Worm (Caenorhabditis elegans): ENCODE data around the gene T22C8.6.
A peak's percentile ranks its signal among the peaks of the same experiment; 100 is the strongest.

T22C8.6 gene

ce11 chrII:8589227-8589626 lies 40.9 kb downstream of the T22C8.6 start (continued):
- TF ChIP-seq lin-11 (tag; optimal IDR thresholded peaks at IDR 0.05) (no peak), zag-1 (tag; optimal IDR thresholded peaks at IDR 0.05) (peak; percentile 40), ztf-4 (tag; optimal IDR thresholded peaks at IDR 0.05) (no peak), crh-2 (tag; optimal IDR thresholded peaks at IDR 0.05) (peak; percentile 35), nhr-21 (tag; optimal IDR thresholded peaks at IDR 0.05) (no peak), sma-3 (GFP tag; optimal IDR thresholded peaks at IDR 0.05) (no peak), elt-3 (tag; optimal IDR thresholded peaks at IDR 0.05) (no peak)

ce11 chrII:8588442-8588841 lies 41.6 kb downstream of the T22C8.6 start:
- TF ChIP-seq lsy-2 (tag; optimal IDR thresholded peaks at IDR 0.05) = no peak
- TF ChIP-seq lin-39 (tag; optimal IDR thresholded peaks at IDR 0.05) = peak; percentile 16
- no peak for TF ChIP-seq nhr-23 (tag; optimal IDR thresholded peaks at IDR 0.05)
- no peak for TF ChIP-seq nhr-6 (tag; optimal IDR thresholded peaks at IDR 0.05)
- TF ChIP-seq peb-1 (tag; optimal IDR thresholded peaks at IDR 0.05) = no peak
- no peak for TF ChIP-seq fos-1 (tag; optimal IDR thresholded peaks at IDR 0.05)

ce11 chrII:8587660-8588230 lies 42.3 kb downstream of the T22C8.6 start:
- TF ChIP-seq Y55F3AM.14 (GFP tag; optimal IDR thresholded peaks at IDR 0.05) (no peak), lin-11 (tag; optimal IDR thresholded peaks at IDR 0.05) (no peak), zag-1 (tag; optimal IDR thresholded peaks at IDR 0.05) (peak; percentile 28), unc-55 (GFP tag; optimal IDR thresholded peaks at IDR 0.05) (peak; percentile 70), alr-1 (tag; optimal IDR thresholded peaks at IDR 0.05) (no peak), lsy-2 (tag; optimal IDR thresholded peaks at IDR 0.05) (peak in 1 of 2 experiments; percentile 18), sma-3 (GFP tag; optimal IDR thresholded peaks at IDR 0.05) (no peak), unc-62 (GFP tag; optimal IDR thresholded peaks at IDR 0.05) (no peak), F13H6.1 (tag; optimal IDR thresholded peaks at IDR 0.05) (peak; percentile 11), aly-2 (tag; optimal IDR thresholded peaks at IDR 0.05) (no peak), egl-27 (tag; optimal IDR thresholded peaks at IDR 0.05) (no peak), elt-1 (tag; optimal IDR thresholded peaks at IDR 0.05) (no peak), sem-4 (tag; optimal IDR thresholded peaks at IDR 0.05) (peak; percentile 29), nhr-129 (tag; optimal IDR thresholded peaks at IDR 0.05) (peak; percentile 21), nhr-6 (tag; optimal IDR thresholded peaks at IDR 0.05) (no peak), ZK546.5 (tag; optimal IDR thresholded peaks at IDR 0.05) (no peak), sma-9 (GFP tag; optimal IDR thresholded peaks at IDR 0.05) (no peak), sma-9 (tag; optimal IDR thresholded peaks at IDR 0.05) (no peak), gmeb-1 (tag; optimal IDR thresholded peaks at IDR 0.05) (no peak)

ce11 chrII:8585921-8586320 lies 44.2 kb downstream of the T22C8.6 start:
- no peak for TF ChIP-seq aly-2 (tag; optimal IDR thresholded peaks at IDR 0.05)
- TF ChIP-seq crh-2 (tag; optimal IDR thresholded peaks at IDR 0.05) = no peak
- TF ChIP-seq zag-1 (tag; optimal IDR thresholded peaks at IDR 0.05) = no peak
- no peak for TF ChIP-seq nhr-237 (tag; optimal IDR thresholded peaks at IDR 0.05)
- TF ChIP-seq unc-55 (GFP tag; optimal IDR thresholded peaks at IDR 0.05) = no peak
- no peak for TF ChIP-seq blmp-1 (tag; optimal IDR thresholded peaks at IDR 0.05; ENCODE audit: insufficient read depth)
- no peak for TF ChIP-seq lin-11 (tag; optimal IDR thresholded peaks at IDR 0.05)
- TF ChIP-seq ztf-11 (tag; optimal IDR thresholded peaks at IDR 0.05) = no peak
- no peak for TF ChIP-seq peb-1 (tag; optimal IDR thresholded peaks at IDR 0.05)
- TF ChIP-seq nhr-129 (tag; optimal IDR thresholded peaks at IDR 0.05) = no peak
- TF ChIP-seq mab-5 (tag; optimal IDR thresholded peaks at IDR 0.05) = no peak
- TF ChIP-seq nhr-6 (tag; optimal IDR thresholded peaks at IDR 0.05) = no peak
- no peak for TF ChIP-seq nhr-23 (tag; optimal IDR thresholded peaks at IDR 0.05)

ce11 chrII:8585036-8585627 lies 44.9 kb downstream of the T22C8.6 start, which contains the start of gene F54C9.11:
TSS of gene F54C9.11 (minus strand) at chrII:8585086.
- TF ChIP-seq gmeb-1 (tag; optimal IDR thresholded peaks at IDR 0.05) = no peak
- no peak for TF ChIP-seq mab-5 (tag; optimal IDR thresholded peaks at IDR 0.05)
- TF ChIP-seq nhr-237 (tag; optimal IDR thresholded peaks at IDR 0.05) = no peak
- TF ChIP-seq elt-1 (tag; optimal IDR thresholded peaks at IDR 0.05) = no peak
- TF ChIP-seq egl-27 (tag; optimal IDR thresholded peaks at IDR 0.05) = no peak
- no peak for TF ChIP-seq R02D3.7 (tag; optimal IDR thresholded peaks at IDR 0.05)
- TF ChIP-seq unc-55 (GFP tag; optimal IDR thresholded peaks at IDR 0.05) = peak; percentile 90
- TF ChIP-seq aly-2 (tag; optimal IDR thresholded peaks at IDR 0.05) = no peak
- no peak for TF ChIP-seq nhr-23 (tag; optimal IDR thresholded peaks at IDR 0.05)
- TF ChIP-seq ama-1 (optimal IDR thresholded peaks at IDR 0.05) = no peak
- TF ChIP-seq sma-3 (GFP tag; optimal IDR thresholded peaks at IDR 0.05) = no peak
- no peak for TF ChIP-seq nhr-21 (tag; optimal IDR thresholded peaks at IDR 0.05)
- TF ChIP-seq mdl-1 (tag; optimal IDR thresholded peaks at IDR 0.05) = no peak
- TF ChIP-seq sem-4 (tag; optimal IDR thresholded peaks at IDR 0.05) = peak; percentile 68
- peak; percentile 15 for TF ChIP-seq zag-1 (tag; optimal IDR thresholded peaks at IDR 0.05)
- peak; percentile 24 for TF ChIP-seq lin-13 (GFP tag; optimal IDR thresholded peaks at IDR 0.05)
- TF ChIP-seq ZK546.5 (tag; optimal IDR thresholded peaks at IDR 0.05) = no peak
- peak; percentile 34 for TF ChIP-seq crh-2 (tag; optimal IDR thresholded peaks at IDR 0.05)
- no peak for TF ChIP-seq alr-1 (tag; optimal IDR thresholded peaks at IDR 0.05)
- TF ChIP-seq nhr-77 (tag; optimal IDR thresholded peaks at IDR 0.05) = no peak
- peak in 1 of 2 experiments; percentile 57 for TF ChIP-seq lsy-2 (tag; optimal IDR thresholded peaks at IDR 0.05)
- no peak for TF ChIP-seq nhr-25 (tag; optimal IDR thresholded peaks at IDR 0.05)
- TF ChIP-seq dmd-4 (tag; optimal IDR thresholded peaks at IDR 0.05) = no peak
- no peak for TF ChIP-seq nhr-6 (tag; optimal IDR thresholded peaks at IDR 0.05)
- no peak for TF ChIP-seq elt-3 (tag; optimal IDR thresholded peaks at IDR 0.05)
- peak; percentile 73 for TF ChIP-seq C34F6.9 (tag; optimal IDR thresholded peaks at IDR 0.05)
- no peak for TF ChIP-seq skn-1 (tag; optimal IDR thresholded peaks at IDR 0.05)
- TF ChIP-seq fos-1 (tag; optimal IDR thresholded peaks at IDR 0.05) = no peak
- TF ChIP-seq F13H6.1 (tag; optimal IDR thresholded peaks at IDR 0.05) = no peak
- no peak for TF ChIP-seq Y55F3AM.14 (GFP tag; optimal IDR thresholded peaks at IDR 0.05)
- TF ChIP-seq unc-62 (GFP tag; optimal IDR thresholded peaks at IDR 0.05) = no peak
- TF ChIP-seq ztf-4 (tag; optimal IDR thresholded peaks at IDR 0.05) = peak; percentile 45

All from whole organism, L2 larva.